Worm (Caenorhabditis elegans) whole organism, young adult: ENCODE measurements around the gene C18D4.12.

ENCODE experiments used
- F37B4.10 ChIP-seq: fragments of 200-800 bp; sonication (Bioruptor generic); IDR thresholded peaks from 2 replicates; pipeline ENCODE4 v1.3.6; 2022; ENCODE audit warnings: missing genetic modification characterization, missing compliant biosample characterization
- K12H6.12 ChIP-seq: fragments of 200-800 bp; sonication (Bioruptor generic); optimal IDR thresholded peaks from 2 replicates; lab custom pipeline; 2018; ENCODE audit warnings: mild to moderate bottlenecking, missing genetic modification characterization, missing compliant biosample characterization
- Y53G8AR.9 ChIP-seq: fragments of 200-800 bp; sonication (Bioruptor generic); conservative IDR thresholded peaks from 2 replicates; pipeline ENCODE4 v1.3.6; 2022; ENCODE audit warnings: missing genetic modification reagents, missing genetic modification characterization, missing compliant biosample characterization
- Y79H2A.3 ChIP-seq: fragments of 200-800 bp; sonication (Bioruptor generic); conservative IDR thresholded peaks from 2 replicates; pipeline ENCODE4 v1.3.6; 2022; ENCODE audit warnings: missing genetic modification reagents, missing genetic modification characterization, missing compliant biosample characterization
- akir-1 ChIP-seq: fragments of 200-800 bp; sonication (Bioruptor generic); optimal IDR thresholded peaks from 2 replicates; lab custom pipeline; 2018; ENCODE audit warnings: mild to moderate bottlenecking, missing genetic modification characterization, moderate library complexity, missing compliant biosample characterization
- attf-3 ChIP-seq: fragments of 200-800 bp; sonication (Bioruptor generic); conservative IDR thresholded peaks from 2 replicates; pipeline ENCODE4 v1.3.6; 2022; ENCODE audit warnings: missing genetic modification reagents, missing genetic modification characterization, missing compliant biosample characterization
- ccch-3 ChIP-seq: fragments of 200-800 bp; sonication (Bioruptor generic); optimal IDR thresholded peaks from 2 replicates; lab custom pipeline; 2018; ENCODE audit warnings: mild to moderate bottlenecking, missing genetic modification characterization, missing compliant biosample characterization
- ceh-79 ChIP-seq: sonication (generic microtip); optimal IDR thresholded peaks from 2 replicates; lab custom pipeline; 2017; ENCODE audit warnings: mild to moderate bottlenecking, missing genetic modification characterization, missing compliant biosample characterization
- efl-1 ChIP-seq: fragments of 150-350 bp; optimal IDR thresholded peaks from 2 replicates; lab custom pipeline; 2014; ENCODE audit warnings: missing biosample characterization, missing genetic modification reagents, missing genetic modification characterization
- egl-44 ChIP-seq: fragments of 200-800 bp; sonication (Bioruptor generic); IDR thresholded peaks from 2 replicates; pipeline ENCODE4 v1.3.6; 2022; ENCODE audit warnings: missing genetic modification reagents, missing genetic modification characterization, missing compliant biosample characterization
- egrh-3 ChIP-seq: fragments of 200-800 bp; sonication (Bioruptor generic); IDR thresholded peaks from 2 replicates; pipeline ENCODE4 v1.3.6; 2022; ENCODE audit warnings: missing genetic modification reagents, missing genetic modification characterization, missing compliant biosample characterization
- fkh-3 ChIP-seq: sonication (generic microtip); optimal IDR thresholded peaks from 2 replicates; lab custom pipeline; 2016; ENCODE audit warnings: mild to moderate bottlenecking, missing genetic modification characterization, missing compliant biosample characterization
- lin-40 ChIP-seq: sonication (generic microtip); optimal IDR thresholded peaks from 2 replicates; lab custom pipeline; 2016; ENCODE audit warnings: missing genetic modification characterization, mild to moderate bottlenecking, missing compliant biosample characterization, missing genotype, missing genetic modification reagents
- lsl-1 ChIP-seq: fragments of 200-800 bp; sonication (Bioruptor generic); optimal IDR thresholded peaks from 2 replicates; lab custom pipeline; 2018; ENCODE audit warnings: mild to moderate bottlenecking, missing genetic modification characterization, moderate library complexity, missing compliant biosample characterization
- mel-28 ChIP-seq: sonication (generic microtip); optimal IDR thresholded peaks from 2 replicates; lab custom pipeline; 2016; ENCODE audit warnings: borderline replicate concordance, mild to moderate bottlenecking, missing genetic modification characterization, missing compliant biosample characterization
- nhr-120 ChIP-seq: fragments of 200-800 bp; sonication (Bioruptor generic); IDR thresholded peaks from 2 replicates; pipeline ENCODE4 v1.3.6; 2022; ENCODE audit warnings: missing genetic modification characterization, missing compliant biosample characterization
- pha-4 ChIP-seq: fragments of 150-350 bp; sonication (generic microtip); optimal IDR thresholded peaks from 2 replicates; lab custom pipeline; 2014; ENCODE audit warnings: missing biosample characterization, missing genetic modification reagents, missing genetic modification characterization
- rcor-1 ChIP-seq: fragments of 200-800 bp; sonication (Bioruptor generic); IDR thresholded peaks from 2 replicates; pipeline ENCODE4 v1.3.6; 2022; ENCODE audit warnings: missing genetic modification reagents, missing genetic modification characterization, missing compliant biosample characterization
- sdz-38 ChIP-seq: sonication (generic microtip); optimal IDR thresholded peaks from 2 replicates; lab custom pipeline; 2016; ENCODE audit warnings: missing genotype, missing genetic modification characterization, missing compliant biosample characterization
- sptf-2 ChIP-seq: fragments of 200-800 bp; sonication (Bioruptor generic); optimal IDR thresholded peaks from 2 replicates; lab custom pipeline; 2018; ENCODE audit warnings: mild to moderate bottlenecking, missing genetic modification characterization, missing compliant biosample characterization
- ztf-6 ChIP-seq: fragments of 200-800 bp; sonication (Bioruptor generic); IDR thresholded peaks from 2 replicates; pipeline ENCODE4 v1.3.6; 2022; ENCODE audit warnings: missing genetic modification reagents, missing genetic modification characterization, missing compliant biosample characterization

Gene C18D4.12

DNA sequence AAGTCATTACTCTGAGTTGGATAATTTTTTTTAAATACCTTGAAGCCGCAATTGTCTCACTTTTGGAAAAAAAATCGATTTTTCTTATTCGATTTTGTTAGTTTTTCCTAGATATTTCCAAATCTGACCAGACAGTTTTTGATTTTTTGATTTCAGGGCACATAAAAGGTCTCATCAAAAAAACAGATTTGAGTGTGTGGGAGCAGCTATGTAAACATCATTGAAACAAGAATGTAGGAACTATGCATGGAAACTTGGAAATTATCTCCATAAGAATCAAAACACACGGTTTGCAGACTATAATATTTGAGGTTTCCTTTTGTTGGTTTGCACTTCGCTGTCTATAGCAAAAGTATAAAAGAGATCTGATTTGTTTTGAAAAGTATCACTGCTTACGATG, 44.4 kb downstream of the C18D4.12 start, which contains the start of gene scl-24:
Gene scl-24 (plus strand): TSS at position 301 of the 400 bp plus-strand sequence.
- TF ChIP-seq sptf-2 (GFP tag; lab: Kevin White, UChicago) (no peak), K12H6.12 (tag; lab: Kevin White, UChicago) (no peak), rcor-1 (no peak), pha-4 (tag; lab: Kevin White, UChicago) (no peak), egrh-3 (GFP tag; lab: Robert Waterston, UW) (no peak), nhr-120 (no peak), ceh-79 (no peak), ztf-6 (GFP tag; lab: Robert Waterston, UW) (no peak), attf-3 (GFP tag; lab: Robert Waterston, UW) (no peak), fkh-3 (no peak), Y53G8AR.9 (no peak), mel-28 (no peak), lin-40 (no peak), efl-1 (no peak), akir-1 (GFP tag; lab: Kevin White, UChicago) (no peak), Y79H2A.3 (no peak), F37B4.10 (no peak)

ce11 chrV:17485078-17485477, 45.3 kb downstream of the C18D4.12 start, which contains the start of gene srh-111:
TSS of gene srh-111 (minus strand) at chrV:17485178.
- TF ChIP-seq ccch-3 (GFP tag; lab: Kevin White, UChicago) (no peak), lsl-1 (GFP tag; lab: Kevin White, UChicago) (no peak), sdz-38 (tag; lab: Kevin White, UChicago) (no peak), egl-44 (GFP tag; lab: Robert Waterston, UW) (no peak)
- TF ChIP-seq, all 124 proteins: peak for 0
